Worm (Caenorhabditis elegans) whole organism, L4 larva: ENCODE data around the gene smvt-1.

Experiments used
- aha-1 ChIP-seq: fragments of 150-350 bp; peaks from one replicate; lab custom pipeline; 2014; ENCODE audit warnings: missing biosample characterization, missing genetic modification characterization
- aly-2 ChIP-seq: sonication (generic microtip); optimal IDR thresholded peaks from 2 replicates; lab custom pipeline; 2018; ENCODE audit warnings: missing biosample characterization, missing genetic modification characterization
- ama-1 ChIP-seq: fragments of 150-350 bp; optimal IDR thresholded peaks from 2 replicates; lab custom pipeline; 2014; ENCODE audit warnings: inconsistent platforms, mixed read lengths
- arid-1 ChIP-seq: fragments of 200-800 bp; sonication (Bioruptor generic); conservative IDR thresholded peaks from 2 replicates; pipeline ENCODE4 v1.3.6; 2022; ENCODE audit warnings: missing genetic modification reagents, missing genetic modification characterization, missing compliant biosample characterization
- attf-4 ChIP-seq: sonication (generic microtip); optimal IDR thresholded peaks from 3 replicates; lab custom pipeline; 2017; ENCODE audit warnings: missing biosample characterization, missing genetic modification characterization
- ceh-28 ChIP-seq: fragments of 150-350 bp; optimal IDR thresholded peaks from 2 replicates; lab custom pipeline; 2014; ENCODE audit warnings: missing biosample characterization, missing genetic modification reagents, missing genetic modification characterization
- ceh-44 ChIP-seq: fragments of 200-800 bp; sonication (Bioruptor generic); IDR thresholded peaks from 2 replicates; pipeline ENCODE4 v1.3.6; 2022; ENCODE audit warnings: missing genetic modification reagents, missing genetic modification characterization, missing compliant biosample characterization
- daf-8 ChIP-seq: fragments of 200-800 bp; sonication (Bioruptor generic); IDR thresholded peaks from 2 replicates; pipeline ENCODE4 v1.3.6; 2022; ENCODE audit warnings: missing genetic modification characterization, missing compliant biosample characterization
- dmd-9 ChIP-seq: fragments of 200-800 bp; sonication (Bioruptor generic); IDR thresholded peaks from 2 replicates; pipeline ENCODE4 v1.3.6; 2022; ENCODE audit warnings: missing genetic modification reagents, missing genetic modification characterization, missing compliant biosample characterization
- dpl-1 ChIP-seq: fragments of 150-350 bp; optimal IDR thresholded peaks from 2 replicates; lab custom pipeline; 2014; ENCODE audit warnings: missing biosample characterization, missing genetic modification reagents, missing genetic modification characterization
- egl-27 ChIP-seq: sonication (generic microtip); optimal IDR thresholded peaks from 3 replicates; lab custom pipeline; 2017; ENCODE audit warnings: missing biosample characterization, missing genetic modification reagents, missing genetic modification characterization
- egl-43 ChIP-seq: fragments of 200-800 bp; sonication (Bioruptor generic); IDR thresholded peaks from 2 replicates; pipeline ENCODE4 v1.3.6; 2022; ENCODE audit warnings: missing genetic modification reagents, missing genetic modification characterization, missing compliant biosample characterization
- fkh-10 ChIP-seq: fragments of 150-350 bp; optimal IDR thresholded peaks from 2 replicates; lab custom pipeline; 2014; ENCODE audit warnings: missing biosample characterization, missing genetic modification reagents, missing genetic modification characterization
- hmg-1.1 ChIP-seq: fragments of 200-800 bp; sonication (Bioruptor generic); IDR thresholded peaks from 2 replicates; pipeline ENCODE4 v1.3.6; 2022; ENCODE audit warnings: missing genetic modification reagents, missing genetic modification characterization, missing compliant biosample characterization
- lim-7 ChIP-seq: fragments of 200-800 bp; sonication (Bioruptor generic); IDR thresholded peaks from 2 replicates; pipeline ENCODE4 v1.3.6; 2022; ENCODE audit warnings: missing genetic modification characterization, missing compliant biosample characterization
- lin-29 ChIP-seq: fragments of 200-800 bp; sonication (Bioruptor generic); IDR thresholded peaks from 2 replicates; pipeline ENCODE4 v1.3.6; 2022; ENCODE audit warnings: missing genetic modification reagents, missing genetic modification characterization, missing compliant biosample characterization
- lin-39 ChIP-seq: fragments of 150-350 bp; optimal IDR thresholded peaks from 2 replicates; lab custom pipeline; 2014; ENCODE audit warnings: missing biosample characterization, missing genetic modification reagents, missing genetic modification characterization
- lsy-2 ChIP-seq, 2 experiments: fragments of 150-350 bp in 1 of 2; sonication (generic microtip) in 1 of 2; optimal IDR thresholded peaks; 2 replicates each; lab custom pipeline; 2014 to 2017; ENCODE audit warnings: missing biosample characterization in 2 of 2, missing genetic modification characterization in 2 of 2
- nhr-42 ChIP-seq: fragments of 200-800 bp; sonication (Bioruptor generic); IDR thresholded peaks from 2 replicates; pipeline ENCODE4 v1.3.6; 2022; ENCODE audit warnings: missing genetic modification characterization, missing compliant biosample characterization
- nhr-6 ChIP-seq: fragments of 150-350 bp; optimal IDR thresholded peaks from 2 replicates; lab custom pipeline; 2014; ENCODE audit warnings: missing biosample characterization, missing genetic modification characterization
- pha-4 ChIP-seq, 2 experiments: fragments of 150-350 bp in 1 of 2; fragments of 200-800 bp in 1 of 2; sonication (Bioruptor generic) in 1 of 2; IDR thresholded peaks in 1 of 2; optimal IDR thresholded peaks in 1 of 2; 2 replicates each; pipeline versions ENCODE4 v1.3.6 to Lab custom; 2014 to 2022; ENCODE audit warnings: missing genetic modification characterization in 2 of 2, missing genetic modification reagents in 2 of 2, missing biosample characterization in 1 of 2, missing compliant biosample characterization in 1 of 2
- pqm-1 ChIP-seq: sonication (generic microtip); optimal IDR thresholded peaks from 2 replicates; lab custom pipeline; 2017; ENCODE audit warnings: missing biosample characterization, missing genetic modification characterization
- rbr-2 ChIP-seq: sonication (generic microtip); optimal IDR thresholded peaks from 2 replicates; lab custom pipeline; 2016; ENCODE audit warnings: missing genotype, missing genetic modification characterization, missing compliant biosample characterization
- set-16 ChIP-seq: fragments of 200-800 bp; sonication (Bioruptor generic); IDR thresholded peaks from 2 replicates; pipeline ENCODE4 v1.3.6; 2022; ENCODE audit warnings: missing genetic modification reagents, missing genetic modification characterization, missing compliant biosample characterization
- spr-1 ChIP-seq: sonication (generic microtip); optimal IDR thresholded peaks from 2 replicates; lab custom pipeline; 2016; ENCODE audit warnings: mild to moderate bottlenecking, missing genetic modification characterization, missing compliant biosample characterization
- spr-3 ChIP-seq: fragments of 200-800 bp; sonication (Bioruptor generic); optimal IDR thresholded peaks from 2 replicates; lab custom pipeline; 2018; ENCODE audit warnings: mild to moderate bottlenecking, missing genetic modification characterization, missing compliant biosample characterization
- unc-39 ChIP-seq: sonication (generic microtip); optimal IDR thresholded peaks from 2 replicates; lab custom pipeline; 2017; ENCODE audit warnings: missing biosample characterization, missing genetic modification characterization
- unc-62 ChIP-seq, 3 experiments: fragments of 150-350 bp in 1 of 3; sonication (generic microtip); optimal IDR thresholded peaks in 2 of 3; peaks in 1 of 3; 1 replicate in 1 of 3; 2 replicates in 2 of 3; lab custom pipeline; 2014 to 2017; ENCODE audit warnings: missing biosample characterization in 3 of 3, missing genetic modification characterization in 3 of 3, missing genetic modification reagents in 3 of 3, missing genotype in 1 of 3
- vab-7 ChIP-seq: fragments of 200-800 bp; sonication (Bioruptor generic); IDR thresholded peaks from 2 replicates; pipeline ENCODE4 v1.3.6; 2022; ENCODE audit warnings: missing genetic modification reagents, missing genetic modification characterization, missing compliant biosample characterization
- ztf-11 ChIP-seq: fragments of 150-350 bp; optimal IDR thresholded peaks from 2 replicates; lab custom pipeline; 2014; ENCODE audit warnings: missing biosample characterization, missing genetic modification characterization

smvt-1 gene

DNA sequence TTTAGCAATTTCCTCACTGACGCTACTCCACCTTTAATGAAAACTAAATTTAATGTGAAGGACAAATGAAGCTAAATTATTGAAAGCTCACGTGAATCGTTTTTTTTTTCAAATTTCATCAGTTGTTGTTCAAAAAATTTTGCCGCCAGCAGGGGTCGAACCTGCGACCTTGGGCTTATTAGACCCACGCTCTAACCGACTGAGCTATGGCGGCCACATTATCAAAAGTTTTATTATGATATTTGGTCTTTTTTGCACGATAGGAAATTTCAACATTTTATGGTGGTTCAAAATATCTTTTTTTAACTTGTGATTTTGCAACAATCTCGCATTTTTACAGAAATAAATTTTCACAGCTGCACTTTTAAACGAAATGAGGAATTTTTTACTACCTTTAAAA is 22.7 kb downstream of the smvt-1 start (continued):
- TF ChIP-seq vab-7 (GFP tag; lab: Robert Waterston, UW) (0 out of 2 replicates have a peak, but pooled peaks have one; percentile 32), aha-1 (tag; lab: Kevin White, UChicago) (peak; percentile 86), arid-1 (peak; percentile 44; the same call in 1 of the 2 replicates), hmg-1.1 (GFP tag; lab: Robert Waterston, UW) (no peak)

ce11 chrX:2522658-2523057 is 26.1 kb downstream of the smvt-1 start:
- TF ChIP-seq nhr-6 (tag; lab: Kevin White, UChicago) (no peak), aha-1 (tag; lab: Kevin White, UChicago) (peak; percentile 76), pqm-1 (tag; lab: Kevin White, UChicago) (no peak), aly-2 (tag; lab: Kevin White, UChicago) (no peak)

DNA sequence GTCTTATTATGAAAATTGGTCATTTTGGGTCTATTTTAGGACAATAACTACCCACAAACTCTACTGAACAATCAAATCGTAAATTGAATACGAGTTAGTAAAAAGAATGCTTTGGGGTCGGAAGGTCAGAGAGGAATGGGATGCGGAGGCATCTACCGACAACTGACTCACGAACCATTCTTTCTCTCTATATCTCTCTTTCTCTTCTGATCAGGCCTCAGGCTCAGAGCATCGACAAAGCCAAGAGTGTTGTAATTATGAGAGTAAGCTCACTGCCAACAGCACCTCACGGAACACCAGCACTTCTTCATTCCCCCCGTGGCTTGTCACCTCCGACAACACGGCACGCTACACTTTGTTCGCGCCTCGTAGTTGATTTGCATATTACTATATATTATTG is 28.3 kb downstream of the smvt-1 start:
- TF ChIP-seq spr-3 (no peak), ceh-44 (GFP tag; lab: Robert Waterston, UW) (no peak), egl-43 (GFP tag; lab: Robert Waterston, UW) (no peak), arid-1 (no peak), lsy-2 (tag; optimal IDR thresholded peaks at IDR 0.05; lab: Kevin White, UChicago) (no peak), lim-7 (GFP tag; lab: Robert Waterston, UW) (no peak), ztf-11 (tag; lab: Kevin White, UChicago) (no peak), dpl-1 (GFP tag; lab: Kevin White, UChicago) (no peak), daf-8 (GFP tag; lab: Robert Waterston, UW) (no peak), fkh-10 (GFP tag; lab: Kevin White, UChicago) (no peak), dmd-9 (GFP tag; lab: Robert Waterston, UW) (no peak)

DNA sequence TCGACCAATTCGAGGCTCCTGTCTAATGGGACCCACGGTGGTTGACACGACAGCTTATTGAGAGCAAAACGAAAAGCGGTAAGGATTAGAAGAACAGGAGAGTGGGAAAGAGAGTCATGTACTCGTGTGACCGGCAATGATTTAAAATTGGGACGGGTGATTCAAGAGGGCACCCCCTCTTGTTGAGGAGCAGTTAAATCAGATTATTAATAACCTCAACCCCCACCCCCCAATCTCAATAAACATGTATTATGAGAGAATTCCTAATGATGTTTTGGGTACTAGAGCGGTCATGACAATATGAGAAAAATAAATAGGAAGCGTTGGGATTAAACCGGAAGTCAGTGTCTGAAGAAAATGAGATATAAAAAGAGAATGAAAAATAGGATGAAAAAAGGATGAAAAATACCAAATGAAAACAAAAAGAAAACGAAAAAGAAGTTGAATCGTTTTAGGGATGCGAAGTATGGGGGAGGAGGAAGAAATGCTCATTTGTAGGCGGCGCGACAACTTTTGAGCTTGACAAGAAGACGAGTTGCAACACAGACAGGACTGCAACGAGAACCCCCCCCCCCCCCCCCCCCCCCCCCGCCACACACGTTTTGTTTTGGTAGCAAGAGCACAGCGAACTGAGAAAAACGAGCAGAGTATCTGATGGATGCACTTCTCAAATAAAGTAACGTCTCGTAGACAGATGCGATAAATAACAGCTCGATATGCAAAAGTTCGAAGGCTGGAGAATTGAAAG is 31.7 kb downstream of the smvt-1 start:
- peak; percentile 56 for TF ChIP-seq set-16 (GFP tag; lab: Robert Waterston, UW)
- TF ChIP-seq pha-4 (GFP tag; IDR thresholded peaks at IDR 0.05; lab: Robert Waterston, UW): no peak
- TF ChIP-seq pha-4 (tag; optimal IDR thresholded peaks at IDR 0.05; lab: Kevin White, UChicago): no peak
- 0 out of 2 replicates have a peak, but pooled peaks have one; percentile 24 for TF ChIP-seq nhr-42 (GFP tag; lab: Robert Waterston, UW)
- TF ChIP-seq unc-62 (GFP tag; optimal IDR thresholded peaks at IDR 0.05 in 1 of 2; lab: Kevin White, UChicago): peak in 1 of 2 experiments; percentile 28
- TF ChIP-seq unc-62 (tag; optimal IDR thresholded peaks at IDR 0.05; lab: Kevin White, UChicago): no peak
- TF ChIP-seq, all 104 proteins: peak for 3

DNA sequence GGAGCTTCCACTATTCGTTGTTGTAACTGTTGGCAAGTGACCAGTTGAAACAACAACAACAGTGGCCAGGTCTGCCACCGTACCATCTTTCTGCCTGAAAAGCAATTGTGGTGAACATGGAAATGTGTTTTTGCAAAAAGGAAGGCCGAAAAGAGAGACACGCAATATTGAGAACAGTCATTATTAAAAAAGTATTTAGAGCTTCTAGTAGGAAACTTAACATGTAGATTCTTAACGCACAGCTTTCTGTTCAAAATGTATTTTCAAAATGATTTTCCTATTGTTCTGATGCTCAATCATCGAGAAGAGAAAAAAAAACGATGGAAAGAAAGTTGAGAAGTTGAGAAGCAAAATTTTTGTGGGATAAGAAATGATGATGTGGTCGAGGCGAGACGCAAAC is 33.6 kb downstream of the smvt-1 start, which contains the start of gene syg-1:
Gene syg-1 (minus strand): TSS at position 101 of the 400 bp plus-strand sequence.
- no peak for TF ChIP-seq unc-39 (tag; lab: Kevin White, UChicago)
- TF ChIP-seq spr-1: no peak
- no peak for TF ChIP-seq attf-4 (tag; lab: Kevin White, UChicago)
- no peak for TF ChIP-seq lin-39 (tag; lab: Kevin White, UChicago)
- no peak for TF ChIP-seq rbr-2 (tag; lab: Kevin White, UChicago)
- TF ChIP-seq vab-7 (GFP tag; lab: Robert Waterston, UW): no peak
- TF ChIP-seq lin-29 (GFP tag; lab: Robert Waterston, UW): no peak
- no peak for TF ChIP-seq ceh-28
- no peak for TF ChIP-seq egl-27
- TF ChIP-seq daf-8 (GFP tag; lab: Robert Waterston, UW): no peak
- no peak for TF ChIP-seq unc-62 (GFP tag; optimal IDR thresholded peaks at IDR 0.05 in 1 of 2; lab: Kevin White, UChicago)
- no peak for TF ChIP-seq unc-62 (tag; optimal IDR thresholded peaks at IDR 0.05; lab: Kevin White, UChicago)
- no peak for TF ChIP-seq ama-1 (lab: Kevin White, UChicago)
